Worm (Caenorhabditis elegans) whole organism, L1 larva: ENCODE results near the gene F08B12.11.
A peak's percentile ranks its signal among the peaks of the same experiment; 100 is the strongest.

Experiments used
- C16A3.4 ChIP-seq: fragments of 150-350 bp; optimal IDR thresholded peaks from 2 replicates; lab custom pipeline; 2014; ENCODE audit warnings: missing biosample characterization, missing genetic modification characterization
- C34B4.2 ChIP-seq: sonication (generic microtip); optimal IDR thresholded peaks from 2 replicates; lab custom pipeline; 2017; ENCODE audit warnings: mild to moderate bottlenecking, missing genetic modification characterization, missing compliant biosample characterization
- aha-1 ChIP-seq: fragments of 150-350 bp; optimal IDR thresholded peaks from 2 replicates; lab custom pipeline; 2014; ENCODE audit warnings: missing biosample characterization, missing genetic modification characterization
- aly-2 ChIP-seq: fragments of 150-350 bp; optimal IDR thresholded peaks from 2 replicates; lab custom pipeline; 2014; ENCODE audit warnings: missing biosample characterization, missing genetic modification characterization
- ama-1 ChIP-seq: fragments of 150-350 bp; optimal IDR thresholded peaks from 2 replicates; lab custom pipeline; 2014
- ceh-90 ChIP-seq: sonication (generic microtip); optimal IDR thresholded peaks from 2 replicates; lab custom pipeline; 2016; ENCODE audit warnings: missing genetic modification characterization, missing compliant biosample characterization
- ces-1 ChIP-seq: fragments of 150-350 bp; optimal IDR thresholded peaks from 2 replicates; lab custom pipeline; 2014; ENCODE audit warnings: missing biosample characterization, missing genetic modification reagents, missing genetic modification characterization
- dpl-1 ChIP-seq, 3 experiments: fragments of 150-350 bp in 2 of 3; sonication (generic microtip) in 1 of 3; optimal IDR thresholded peaks; 2 replicates each; lab custom pipeline; 2014 to 2017; ENCODE audit warnings: missing biosample characterization in 3 of 3, missing genetic modification characterization in 3 of 3, missing genetic modification reagents in 3 of 3
- efl-3 ChIP-seq: fragments of 200-800 bp; sonication (Bioruptor generic); optimal IDR thresholded peaks from 2 replicates; lab custom pipeline; 2018; ENCODE audit warnings: mild to moderate bottlenecking, missing genetic modification characterization, missing compliant biosample characterization
- egl-27 ChIP-seq, 2 experiments: fragments of 150-350 bp in 1 of 2; sonication (generic microtip); optimal IDR thresholded peaks; 3 replicates each; lab custom pipeline; 2017 to 2018; ENCODE audit warnings: missing biosample characterization in 2 of 2, missing genetic modification characterization in 2 of 2, missing genetic modification reagents in 2 of 2
- elt-2 ChIP-seq: sonication (generic microtip); optimal IDR thresholded peaks from 2 replicates; lab custom pipeline; 2016; ENCODE audit warnings: missing genetic modification characterization, mild to moderate bottlenecking, inconsistent platforms, missing compliant biosample characterization, missing genetic modification reagents
- fkh-8 ChIP-seq: sonication (generic microtip); optimal IDR thresholded peaks from 2 replicates; lab custom pipeline; 2016; ENCODE audit warnings: mild to moderate bottlenecking, missing genetic modification characterization, missing compliant biosample characterization
- hlh-4 ChIP-seq: sonication (generic microtip); optimal IDR thresholded peaks from 2 replicates; lab custom pipeline; 2016; ENCODE audit warnings: mild to moderate bottlenecking, missing genetic modification characterization, missing compliant biosample characterization
- isw-1 ChIP-seq: fragments of 200-800 bp; sonication (Bioruptor generic); IDR thresholded peaks from 2 replicates; pipeline ENCODE4 v1.3.6; 2022; ENCODE audit warnings: missing genetic modification characterization, missing compliant biosample characterization
- jun-1 ChIP-seq: fragments of 150-350 bp; optimal IDR thresholded peaks from 2 replicates; lab custom pipeline; 2014; ENCODE audit warnings: missing biosample characterization, missing genetic modification reagents, missing genetic modification characterization
- lin-13 ChIP-seq: fragments of 150-350 bp; optimal IDR thresholded peaks from 2 replicates; lab custom pipeline; 2014; ENCODE audit warnings: missing biosample characterization, missing genetic modification reagents, missing genetic modification characterization
- lin-35 ChIP-seq, 2 experiments: fragments of 150-350 bp; optimal IDR thresholded peaks; 2 replicates each; lab custom pipeline; 2014; ENCODE audit warnings: missing biosample characterization in 2 of 2, missing genetic modification characterization in 2 of 2, missing genetic modification reagents in 2 of 2
- lin-39 ChIP-seq: fragments of 150-350 bp; optimal IDR thresholded peaks from 2 replicates; lab custom pipeline; 2014; ENCODE audit warnings: missing biosample characterization, missing genetic modification reagents, missing genetic modification characterization
- lir-3 ChIP-seq: sonication (generic microtip); optimal IDR thresholded peaks from 2 replicates; lab custom pipeline; 2016; ENCODE audit warnings: mild to moderate bottlenecking, missing genetic modification characterization, moderate library complexity, missing compliant biosample characterization; ENCODE audit not compliant: poor library complexity
- lsy-2 ChIP-seq, 2 experiments: fragments of 150-350 bp; optimal IDR thresholded peaks; 2 replicates each; lab custom pipeline; 2014; ENCODE audit warnings: missing biosample characterization in 2 of 2, missing genetic modification characterization in 2 of 2
- mab-9 ChIP-seq: fragments of 200-800 bp; sonication (Bioruptor generic); IDR thresholded peaks from 2 replicates; pipeline ENCODE4 v1.3.6; 2022; ENCODE audit warnings: missing genetic modification reagents, missing genetic modification characterization, missing compliant biosample characterization
- mdl-1 ChIP-seq, 2 experiments: fragments of 150-350 bp; optimal IDR thresholded peaks; 2 replicates each; lab custom pipeline; 2014 to 2017; ENCODE audit warnings: missing biosample characterization in 2 of 2, missing genetic modification characterization in 2 of 2, inconsistent platforms in 1 of 2
- mef-2 ChIP-seq: fragments of 150-350 bp; optimal IDR thresholded peaks from 2 replicates; lab custom pipeline; 2014; ENCODE audit warnings: missing biosample characterization, missing genetic modification characterization
- nhr-19 ChIP-seq: fragments of 200-800 bp; sonication (Bioruptor generic); conservative IDR thresholded peaks from 2 replicates; pipeline ENCODE4 v1.3.6; 2022; ENCODE audit warnings: missing genetic modification characterization, missing compliant biosample characterization
- nhr-47 ChIP-seq: sonication (generic microtip); optimal IDR thresholded peaks from 2 replicates; lab custom pipeline; 2016; ENCODE audit warnings: mild to moderate bottlenecking, missing genetic modification characterization, moderate library complexity, missing compliant biosample characterization
- nhr-71 ChIP-seq: sonication (generic microtip); optimal IDR thresholded peaks from 2 replicates; lab custom pipeline; 2016; ENCODE audit warnings: mild to moderate bottlenecking, missing genetic modification characterization, moderate library complexity, missing compliant biosample characterization
- nhr-76 ChIP-seq: sonication (generic microtip); optimal IDR thresholded peaks from 2 replicates; lab custom pipeline; 2017; ENCODE audit warnings: missing biosample characterization, missing genetic modification characterization
- nhr-85 ChIP-seq: sonication (generic microtip); peaks from one replicate; lab custom pipeline; 2016; ENCODE audit warnings: missing genetic modification characterization, inconsistent platforms, missing compliant biosample characterization
- nhr-90 ChIP-seq: sonication (generic microtip); optimal IDR thresholded peaks from 2 replicates; lab custom pipeline; 2016; ENCODE audit warnings: mild to moderate bottlenecking, missing genetic modification characterization, missing compliant biosample characterization; ENCODE audit not compliant: poor library complexity
- pag-3 ChIP-seq: sonication (generic microtip); optimal IDR thresholded peaks from 2 replicates; lab custom pipeline; 2017; ENCODE audit warnings: missing genetic modification characterization, mild to moderate bottlenecking, missing compliant biosample characterization, antibody characterized with exemption, borderline replicate concordance; ENCODE audit not compliant: insufficient read depth
- pax-3 ChIP-seq: fragments of 200-800 bp; sonication (Bioruptor generic); optimal IDR thresholded peaks from 2 replicates; lab custom pipeline; 2018; ENCODE audit warnings: mild to moderate bottlenecking, missing genetic modification characterization, moderate library complexity, missing compliant biosample characterization
- pqm-1 ChIP-seq: sonication (generic microtip); optimal IDR thresholded peaks from 3 replicates; lab custom pipeline; 2017; ENCODE audit warnings: missing biosample characterization, missing genetic modification characterization
- rnt-1 ChIP-seq: sonication (generic microtip); optimal IDR thresholded peaks from 2 replicates; lab custom pipeline; 2016; ENCODE audit warnings: mild to moderate bottlenecking, missing genetic modification characterization, moderate library complexity, missing compliant biosample characterization
- snpc-4 ChIP-seq: fragments of 150-350 bp; optimal IDR thresholded peaks from 2 replicates; lab custom pipeline; 2014; ENCODE audit warnings: missing biosample characterization, missing genetic modification characterization
- snu-23 ChIP-seq: sonication (generic microtip); optimal IDR thresholded peaks from 2 replicates; lab custom pipeline; 2016; ENCODE audit warnings: missing genetic modification characterization, missing compliant biosample characterization
- sox-4 ChIP-seq: sonication (generic microtip); optimal IDR thresholded peaks from 2 replicates; lab custom pipeline; 2016; ENCODE audit warnings: missing genetic modification characterization, missing compliant biosample characterization
- sptf-1 ChIP-seq: fragments of 150-350 bp; optimal IDR thresholded peaks from 2 replicates; lab custom pipeline; 2014; ENCODE audit warnings: missing biosample characterization, missing genetic modification characterization
- sup-37 ChIP-seq: fragments of 200-800 bp; sonication (Bioruptor generic); optimal IDR thresholded peaks from 2 replicates; lab custom pipeline; 2018; ENCODE audit warnings: mild to moderate bottlenecking, missing genetic modification characterization, missing compliant biosample characterization
- swsn-7 ChIP-seq: sonication (generic microtip); optimal IDR thresholded peaks from 2 replicates; lab custom pipeline; 2016; ENCODE audit warnings: missing genetic modification characterization, missing compliant biosample characterization
- unc-130 ChIP-seq: fragments of 150-350 bp; optimal IDR thresholded peaks from 2 replicates; lab custom pipeline; 2017; ENCODE audit warnings: missing biosample characterization, missing genetic modification characterization, inconsistent platforms
- unc-62 ChIP-seq: fragments of 150-350 bp; optimal IDR thresholded peaks from 2 replicates; lab custom pipeline; 2014; ENCODE audit warnings: missing biosample characterization, missing genetic modification reagents, missing genetic modification characterization
- unc-86 ChIP-seq: sonication (generic microtip); optimal IDR thresholded peaks from 2 replicates; lab custom pipeline; 2016; ENCODE audit warnings: missing genetic modification characterization, missing compliant biosample characterization
- vab-15 ChIP-seq: sonication (generic microtip); optimal IDR thresholded peaks from 2 replicates; lab custom pipeline; 2017; ENCODE audit warnings: missing genotype, mild to moderate bottlenecking, missing genetic modification characterization, missing compliant biosample characterization
- zip-4 ChIP-seq: fragments of 200-800 bp; sonication (Bioruptor generic); optimal IDR thresholded peaks from 2 replicates; lab custom pipeline; 2018; ENCODE audit warnings: mild to moderate bottlenecking, missing genetic modification characterization, moderate library complexity, missing compliant biosample characterization
- ztf-11 ChIP-seq, 2 experiments: sonication (generic microtip); optimal IDR thresholded peaks; 2 replicates each; lab custom pipeline; 2016 to 2017; ENCODE audit warnings: missing genetic modification characterization in 2 of 2, missing biosample characterization in 1 of 2, missing compliant biosample characterization in 1 of 2
- ztf-4 ChIP-seq: fragments of 150-350 bp; optimal IDR thresholded peaks from 2 replicates; lab custom pipeline; 2014; ENCODE audit warnings: missing biosample characterization, missing genetic modification characterization

F08B12.11 gene

ce11 chrX:11409457-11409856 lies 24.6 kb downstream of the F08B12.11 start (continued):
- peak; percentile 4 for TF ChIP-seq lir-3
- TF ChIP-seq lsy-2 (tag; optimal IDR thresholded peaks at IDR 0.05; lab: Kevin White, UChicago), result peak in 1 of 2 experiments; percentile 44
- TF ChIP-seq isw-1 (GFP tag; lab: Robert Waterston, UW), result no peak
- peak; percentile 32 for TF ChIP-seq snu-23
- peak; percentile 58 for TF ChIP-seq rnt-1
- TF ChIP-seq nhr-19 (GFP tag; lab: Robert Waterston, UW), result peak; percentile 38; the same call in 1 of the 2 replicates
- TF ChIP-seq swsn-7, result no peak
- no peak for TF ChIP-seq aly-2
- TF ChIP-seq nhr-90 (tag; lab: Kevin White, UChicago), result no peak
- no peak for TF ChIP-seq C16A3.4
- no peak for TF ChIP-seq ces-1 (GFP tag; lab: Kevin White, UChicago)
- no peak for TF ChIP-seq nhr-85 (tag; lab: Kevin White, UChicago)
- TF ChIP-seq ztf-4 (tag; lab: Kevin White, UChicago), result peak; percentile 3
- TF ChIP-seq fkh-8, result no peak
- no peak for TF ChIP-seq unc-62
- no peak for TF ChIP-seq dpl-1 (GFP tag; optimal IDR thresholded peaks at IDR 0.05; lab: Kevin White, UChicago)
- no peak for TF ChIP-seq hlh-4 (tag; lab: Kevin White, UChicago)
- no peak for TF ChIP-seq lin-39 (tag; lab: Kevin White, UChicago)
- TF ChIP-seq lin-35 (GFP tag; optimal IDR thresholded peaks at IDR 0.05; lab: Kevin White, UChicago), result peak in 1 of 2 experiments; percentile 35
- TF ChIP-seq ceh-90 (tag; lab: Kevin White, UChicago), result no peak
- TF ChIP-seq mef-2 (tag; lab: Kevin White, UChicago), result no peak
- TF ChIP-seq sptf-1, result no peak
- TF ChIP-seq elt-2, result peak; percentile 37
- TF ChIP-seq nhr-47, result no peak
- TF ChIP-seq nhr-76 (tag; lab: Kevin White, UChicago), result no peak
- no peak for TF ChIP-seq egl-27 (tag; optimal IDR thresholded peaks at IDR 0.05; lab: Kevin White, UChicago)
- no peak for TF ChIP-seq pax-3 (tag; lab: Kevin White, UChicago)
- no peak for TF ChIP-seq pqm-1 (tag; lab: Kevin White, UChicago)
- TF ChIP-seq zip-4 (GFP tag; lab: Kevin White, UChicago), result no peak
- no peak for TF ChIP-seq efl-3 (GFP tag; lab: Kevin White, UChicago)
- no peak for TF ChIP-seq vab-15
- TF ChIP-seq ama-1 (lab: Kevin White, UChicago), result no peak
- peak; percentile 55 for TF ChIP-seq jun-1 (tag; lab: Kevin White, UChicago)
- no peak for TF ChIP-seq sup-37 (GFP tag; lab: Kevin White, UChicago)
- peak; percentile 63 for TF ChIP-seq unc-130 (tag; lab: Kevin White, UChicago)
- TF ChIP-seq snpc-4 (tag; lab: Kevin White, UChicago), result no peak
- no peak for TF ChIP-seq sox-4 (tag; lab: Kevin White, UChicago)
- no peak for TF ChIP-seq ztf-11 (tag; optimal IDR thresholded peaks at IDR 0.05; lab: Kevin White, UChicago)
- no peak for TF ChIP-seq unc-86 (tag; lab: Kevin White, UChicago)
- TF ChIP-seq C34B4.2, result no peak
- TF ChIP-seq mab-9 (GFP tag; lab: Robert Waterston, UW), result no peak
- no peak for TF ChIP-seq mdl-1 (tag; optimal IDR thresholded peaks at IDR 0.05; lab: Kevin White, UChicago)
- TF ChIP-seq nhr-71 (tag; lab: Kevin White, UChicago), result peak; percentile 62
- TF ChIP-seq pag-3, result no peak
- TF ChIP-seq, all 84 proteins: peak for 15

DNA sequence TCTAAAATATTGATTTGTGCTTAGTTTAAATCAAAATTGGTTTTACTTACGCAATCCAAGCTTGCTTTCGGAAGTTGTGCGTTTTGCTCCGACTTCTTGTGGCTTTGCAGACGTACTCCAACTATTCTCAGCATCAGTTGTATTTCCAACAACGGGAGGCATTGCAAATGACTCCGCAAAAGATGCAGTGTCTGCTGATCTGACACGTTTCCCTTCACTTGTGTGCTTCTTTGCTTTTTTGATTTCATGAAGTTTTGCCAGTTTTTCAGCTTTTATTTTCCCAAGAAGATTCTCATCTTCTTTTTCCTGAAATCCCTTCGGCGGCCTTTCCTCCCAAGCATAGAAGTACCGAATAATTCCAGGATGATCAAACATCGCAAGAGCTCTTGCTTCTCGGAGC lies 26.8 kb downstream of the F08B12.11 start:
- TF ChIP-seq unc-62 (no peak), aha-1 (no peak), lin-13 (GFP tag; lab: Kevin White, UChicago) (no peak)
